Fruit fly (Drosophila melanogaster) whole organism, embryonic: ENCODE data around the gene AP-2alpha.
A peak's percentile ranks its signal among the peaks of the same experiment; 100 is the strongest.

Experiments used
- ATbp ChIP-seq: fragments of 200-800 bp; sonication (Bioruptor generic); optimal IDR thresholded peaks from 2 replicates; lab custom pipeline; 2017; ENCODE audit warnings: missing biosample characterization, mild to moderate bottlenecking, missing genetic modification characterization, missing genetic modification reagents
- Ada2b ChIP-seq: fragments of 200-800 bp; sonication (Bioruptor generic); IDR thresholded peaks from 2 replicates; pipeline ENCODE4 v1.3.6; 2022; ENCODE audit warnings: missing biosample characterization, missing genetic modification characterization
- CG10209 ChIP-seq: fragments of 200-800 bp; sonication (Bioruptor generic); optimal IDR thresholded peaks from 3 replicates; lab custom pipeline; 2017; ENCODE audit warnings: missing biosample characterization, mild to moderate bottlenecking, missing genetic modification characterization, missing genetic modification reagents
- CG10267 ChIP-seq: fragments of 200-800 bp; sonication (Bioruptor generic); optimal IDR thresholded peaks from 2 replicates; lab custom pipeline; 2018; ENCODE audit warnings: missing biosample characterization, mild to moderate bottlenecking, missing genetic modification characterization, moderate library complexity
- CG12299 ChIP-seq: fragments of 200-800 bp; sonication (Bioruptor generic); optimal IDR thresholded peaks from 2 replicates; lab custom pipeline; 2018; ENCODE audit warnings: missing biosample characterization, mild to moderate bottlenecking, missing genetic modification characterization
- CG13775 ChIP-seq: fragments of 200-800 bp; sonication (Bioruptor generic); optimal IDR thresholded peaks from 3 replicates; lab custom pipeline; 2017; ENCODE audit warnings: missing biosample characterization, mild to moderate bottlenecking, missing genetic modification characterization
- CG17568 ChIP-seq: fragments of 200-800 bp; sonication (Bioruptor generic); optimal IDR thresholded peaks from 2 replicates; lab custom pipeline; 2018; ENCODE audit warnings: missing biosample characterization, mild to moderate bottlenecking, missing genetic modification characterization, moderate library complexity
- CG17829 ChIP-seq: fragments of 200-800 bp; optimal IDR thresholded peaks from 2 replicates; lab custom pipeline; 2019; ENCODE audit warnings: missing biosample characterization, mild to moderate bottlenecking, missing genetic modification characterization, moderate library complexity
- CG1792 ChIP-seq: fragments of 200-800 bp; sonication (Bioruptor generic); optimal IDR thresholded peaks from 2 replicates; lab custom pipeline; 2016; ENCODE audit warnings: missing biosample characterization, missing genetic modification characterization
- CG18262 ChIP-seq: fragments of 200-800 bp; optimal IDR thresholded peaks from 3 replicates; lab custom pipeline; 2019; ENCODE audit warnings: missing biosample characterization, mild to moderate bottlenecking, missing genetic modification characterization, moderate library complexity
- CG18599 ChIP-seq: fragments of 200-800 bp; sonication (Bioruptor generic); optimal IDR thresholded peaks from 3 replicates; lab custom pipeline; 2017; ENCODE audit warnings: missing biosample characterization, missing genetic modification characterization, mild to moderate bottlenecking, moderate library complexity, missing genetic modification reagents
- CG2129 ChIP-seq: fragments of 200-800 bp; sonication (Bioruptor generic); IDR thresholded peaks from 2 replicates; pipeline ENCODE4 v1.3.6; 2022; ENCODE audit warnings: missing biosample characterization, missing genetic modification characterization; ENCODE audit not compliant: partially characterized antibody
- CG3726 ChIP-seq: fragments of 200-800 bp; sonication (Bioruptor generic); IDR thresholded peaks from 3 replicates; pipeline ENCODE4, ENCODE4 v1.3.6; 2022; ENCODE audit warnings: missing biosample characterization, missing genetic modification characterization
- CG4730 ChIP-seq: fragments of 200-800 bp; sonication (Bioruptor generic); IDR thresholded peaks from 2 replicates; pipeline ENCODE4 v1.3.6; 2022; ENCODE audit warnings: missing biosample characterization, missing genetic modification characterization
- CG6175 ChIP-seq: fragments of 200-800 bp; sonication (Bioruptor generic); IDR thresholded peaks from 3 replicates; pipeline ENCODE4 v1.3.6; 2022; ENCODE audit warnings: missing biosample characterization, missing genetic modification characterization
- CG7372 ChIP-seq: fragments of 200-800 bp; sonication (Bioruptor generic); IDR thresholded peaks from 2 replicates; pipeline ENCODE4 v1.3.6; 2022; ENCODE audit warnings: missing biosample characterization, missing genetic modification characterization
- CG8765 ChIP-seq: fragments of 200-800 bp; sonication (Bioruptor generic); IDR thresholded peaks from 2 replicates; pipeline ENCODE4 v1.3.6; 2022; ENCODE audit warnings: missing biosample characterization, missing genetic modification characterization
- Drgx ChIP-seq: fragments of 200-800 bp; sonication (Bioruptor generic); IDR thresholded peaks from 2 replicates; pipeline ENCODE4 v1.3.6; 2022; ENCODE audit warnings: missing biosample characterization, missing genetic modification characterization
- Eip74EF ChIP-seq, 2 experiments: fragments of 200-800 bp in 1 of 2; fragments of >200 bp in 1 of 2; sonication (Bioruptor generic) in 1 of 2; optimal IDR thresholded peaks; 2 replicates each; lab custom pipeline; 2017 to 2019; ENCODE audit warnings: missing biosample characterization in 2 of 2, missing genetic modification characterization in 2 of 2, mild to moderate bottlenecking in 1 of 2, moderate library complexity in 1 of 2
- Hr51 ChIP-seq, 2 experiments: fragments of 200-800 bp; sonication (Bioruptor generic); optimal IDR thresholded peaks; 2 replicates in 1 of 2; 3 replicates in 1 of 2; lab custom pipeline; 2016 to 2018; ENCODE audit warnings: missing biosample characterization in 2 of 2, missing genetic modification characterization in 2 of 2, mild to moderate bottlenecking in 1 of 2, moderate library complexity in 1 of 2
- Lim3 ChIP-seq: fragments of 200-800 bp; sonication (Bioruptor generic); IDR thresholded peaks from 2 replicates; pipeline ENCODE4 v1.3.6; 2022; ENCODE audit warnings: missing biosample characterization, missing genetic modification characterization
- Med ChIP-seq: fragments of 200-800 bp; sonication (Bioruptor generic); peaks from one replicate; lab custom pipeline; 2016; ENCODE audit warnings: missing biosample characterization, missing genetic modification characterization, mild to moderate bottlenecking, inconsistent platforms, moderate library complexity
- Rfx ChIP-seq: fragments of 200-800 bp; sonication (Bioruptor generic); IDR thresholded peaks from 2 replicates; pipeline ENCODE4 v1.3.6; 2022; ENCODE audit warnings: missing biosample characterization, missing genetic modification characterization
- Six4 ChIP-seq: fragments of 200-800 bp; sonication (Bioruptor generic); optimal IDR thresholded peaks from 2 replicates; lab custom pipeline; 2016; ENCODE audit warnings: missing biosample characterization, missing genetic modification characterization
- Xrp1 ChIP-seq: fragments of 200-800 bp; sonication (Bioruptor generic); IDR thresholded peaks from 2 replicates; pipeline ENCODE4 v1.3.6; 2022; ENCODE audit warnings: missing biosample characterization, missing genetic modification characterization
- abd-A ChIP-seq: fragments of 200-800 bp; sonication (Bioruptor generic); optimal IDR thresholded peaks from 3 replicates; lab custom pipeline; 2019; ENCODE audit warnings: missing biosample characterization, mild to moderate bottlenecking, missing genetic modification characterization, moderate library complexity
- ap ChIP-seq: fragments of 200-800 bp; sonication (Bioruptor generic); IDR thresholded peaks from 2 replicates; pipeline ENCODE4 v1.3.6; 2022; ENCODE audit warnings: missing biosample characterization, missing genetic modification characterization
- bsh ChIP-seq, 2 experiments: fragments of 200-800 bp; sonication (Bioruptor generic); optimal IDR thresholded peaks; 2 replicates each; lab custom pipeline; 2017 to 2018; ENCODE audit warnings: mild to moderate bottlenecking in 2 of 2, missing biosample characterization in 2 of 2, missing genetic modification characterization in 2 of 2, moderate library complexity in 1 of 2
- btn ChIP-seq: fragments of 200-800 bp; sonication (Bioruptor generic); optimal IDR thresholded peaks from 2 replicates; lab custom pipeline; 2016; ENCODE audit warnings: missing biosample characterization, missing genetic modification characterization
- corto ChIP-seq: fragments of 200-800 bp; sonication (Bioruptor generic); optimal IDR thresholded peaks from 2 replicates; lab custom pipeline; 2016; ENCODE audit warnings: missing biosample characterization, mild to moderate bottlenecking, missing genetic modification characterization, moderate library complexity
- crol ChIP-seq: fragments of 200-800 bp; sonication (Bioruptor generic); IDR thresholded peaks from 2 replicates; pipeline ENCODE4 v1.3.6; 2022; ENCODE audit warnings: missing biosample characterization, missing genetic modification characterization
- dmrt99B ChIP-seq: fragments of 200-800 bp; sonication (Bioruptor generic); optimal IDR thresholded peaks from 2 replicates; lab custom pipeline; 2018; ENCODE audit warnings: missing biosample characterization, mild to moderate bottlenecking, missing genetic modification characterization, moderate library complexity
- gcm2 ChIP-seq: fragments of 200-800 bp; sonication (Bioruptor generic); optimal IDR thresholded peaks from 2 replicates; lab custom pipeline; 2016; ENCODE audit warnings: missing biosample characterization, missing genetic modification characterization
- gem ChIP-seq: fragments of 200-800 bp; sonication (Bioruptor generic); optimal IDR thresholded peaks from 2 replicates; lab custom pipeline; 2019; ENCODE audit warnings: missing biosample characterization, mild to moderate bottlenecking, missing genetic modification characterization, moderate library complexity
- grau ChIP-seq: fragments of 200-800 bp; optimal IDR thresholded peaks from 3 replicates; lab custom pipeline; 2019; ENCODE audit warnings: missing biosample characterization, mild to moderate bottlenecking, missing genetic modification characterization, moderate library complexity
- grn ChIP-seq: fragments of 200-800 bp; sonication (Bioruptor generic); optimal IDR thresholded peaks from 3 replicates; lab custom pipeline; 2017; ENCODE audit warnings: missing biosample characterization, missing genetic modification characterization
- hkb ChIP-seq, 2 experiments: fragments of 200-800 bp in 1 of 2; fragments of >200 bp in 1 of 2; sonication (Bioruptor generic) in 1 of 2; IDR thresholded peaks in 1 of 2; optimal IDR thresholded peaks in 1 of 2; 2 replicates each; pipeline versions ENCODE4 v1.3.6 to Lab custom; 2017 to 2022; ENCODE audit warnings: missing biosample characterization in 1 of 2, missing genetic modification characterization in 1 of 2
- kay ChIP-seq: fragments of 200-800 bp; sonication (Bioruptor generic); optimal IDR thresholded peaks from 2 replicates; lab custom pipeline; 2016; ENCODE audit warnings: missing biosample characterization, missing genetic modification characterization
- lab ChIP-seq: fragments of 200-800 bp; sonication (Bioruptor generic); optimal IDR thresholded peaks from 3 replicates; lab custom pipeline; 2017; ENCODE audit warnings: missing biosample characterization, missing genetic modification characterization, mild to moderate bottlenecking, moderate library complexity, missing genetic modification reagents
- nerfin-2 ChIP-seq: fragments of 200-800 bp; sonication (Bioruptor generic); IDR thresholded peaks from 2 replicates; pipeline ENCODE4 v1.3.6; 2022; ENCODE audit warnings: missing biosample characterization, missing genetic modification characterization; ENCODE audit not compliant: partially characterized antibody
- onecut ChIP-seq: fragments of 200-800 bp; sonication (Bioruptor generic); IDR thresholded peaks from 2 replicates; pipeline ENCODE4 v1.3.6; 2022; ENCODE audit warnings: missing biosample characterization, missing genetic modification characterization
- row ChIP-seq: fragments of 200-800 bp; sonication (Bioruptor generic); IDR thresholded peaks from 3 replicates; pipeline ENCODE4 v1.3.6; 2022; ENCODE audit warnings: missing biosample characterization, missing genetic modification characterization
- sd ChIP-seq: fragments of 200-800 bp; sonication (Bioruptor generic); optimal IDR thresholded peaks from 3 replicates; lab custom pipeline; 2018; ENCODE audit warnings: missing biosample characterization, mild to moderate bottlenecking, missing genetic modification characterization, moderate library complexity
- sens ChIP-seq: fragments of 200-800 bp; sonication (Bioruptor generic); peaks from one replicate; lab custom pipeline; 2016; ENCODE audit warnings: missing biosample characterization, missing genetic modification characterization
- ssp ChIP-seq: fragments of 200-800 bp; sonication (Bioruptor generic); IDR thresholded peaks from 2 replicates; pipeline ENCODE4 v1.3.6; 2022; ENCODE audit warnings: missing biosample characterization, missing genetic modification characterization
- tll ChIP-seq, 2 experiments: fragments of 200-800 bp in 1 of 2; fragments of >200 bp in 1 of 2; sonication (Bioruptor generic) in 1 of 2; optimal IDR thresholded peaks; 2 replicates each; lab custom pipeline; 2017 to 2019; ENCODE audit warnings: missing biosample characterization in 2 of 2, missing genetic modification characterization in 2 of 2, mild to moderate bottlenecking in 1 of 2, moderate library complexity in 1 of 2
- trh ChIP-seq: fragments of 200-800 bp; sonication (Bioruptor generic); optimal IDR thresholded peaks from 2 replicates; lab custom pipeline; 2016; ENCODE audit warnings: missing biosample characterization, missing genetic modification characterization
- usp ChIP-seq: fragments of >200 bp; optimal IDR thresholded peaks from 2 replicates; lab custom pipeline; 2017; ENCODE audit warnings: missing biosample characterization, missing genetic modification characterization
- vvl ChIP-seq: fragments of 200-800 bp; sonication (Bioruptor generic); IDR thresholded peaks from 2 replicates; pipeline ENCODE4 v1.3.6; 2022; ENCODE audit warnings: missing biosample characterization, missing genetic modification characterization

Gene AP-2alpha

DNA sequence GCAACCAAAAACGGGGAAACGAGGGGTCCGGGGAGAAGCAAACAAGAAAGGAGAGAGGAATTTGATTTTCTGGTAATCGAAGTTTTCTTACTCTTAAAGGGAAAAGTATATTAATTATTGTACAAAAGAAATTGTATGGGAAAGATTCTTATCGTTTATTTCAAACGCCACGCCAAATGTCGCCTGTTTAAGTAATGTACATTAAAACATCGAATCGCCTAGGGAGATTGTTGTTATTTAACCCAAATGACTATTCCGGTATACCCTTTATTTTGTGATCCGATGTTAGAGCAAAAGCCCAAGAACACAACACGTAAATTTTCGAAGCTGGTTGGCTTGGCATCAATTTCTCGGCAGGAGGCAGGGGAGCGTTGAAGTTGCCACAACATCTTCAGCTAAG lies 24.8 kb upstream of the AP-2alpha start (continued):
- peak; percentile 22 for TF ChIP-seq CG17829 (tag; lab: Kevin White, UChicago)
- TF ChIP-seq lab (GFP tag; lab: Kevin White, UChicago), result no peak
- TF ChIP-seq bsh (GFP tag; optimal IDR thresholded peaks at IDR 0.05; lab: Kevin White, UChicago), result peak; percentile 34 to 65
- TF ChIP-seq Drgx (GFP tag; lab: Robert Waterston, UW), result peak; percentile 68
- TF ChIP-seq CG2129 (GFP tag; lab: Robert Waterston, UW), result no peak
- TF ChIP-seq gem (tag; lab: Kevin White, UChicago), result peak; percentile 29
- 0 out of 2 replicates have a peak, but pooled peaks have one; percentile 17 for TF ChIP-seq crol (GFP tag; lab: Robert Waterston, UW)
- TF ChIP-seq Hr51 (GFP tag; optimal IDR thresholded peaks at IDR 0.05; lab: Kevin White, UChicago), result no peak
- TF ChIP-seq CG7372 (GFP tag; lab: Robert Waterston, UW), result no peak
- TF ChIP-seq Med, result peak; percentile 46
- TF ChIP-seq row (GFP tag; lab: Robert Waterston, UW), result peak; percentile 12; the same call in 1 of the 3 replicates
- no peak for TF ChIP-seq Lim3 (GFP tag; lab: Robert Waterston, UW)
- no peak for TF ChIP-seq btn
- peak; percentile 43 for TF ChIP-seq corto (GFP tag; lab: Kevin White, UChicago)
- peak; percentile 55 for TF ChIP-seq CG18262 (tag; lab: Kevin White, UChicago)
- TF ChIP-seq Xrp1 (GFP tag; lab: Robert Waterston, UW), result peak; percentile 63
- TF ChIP-seq, all 482 proteins: peak for 29

DNA sequence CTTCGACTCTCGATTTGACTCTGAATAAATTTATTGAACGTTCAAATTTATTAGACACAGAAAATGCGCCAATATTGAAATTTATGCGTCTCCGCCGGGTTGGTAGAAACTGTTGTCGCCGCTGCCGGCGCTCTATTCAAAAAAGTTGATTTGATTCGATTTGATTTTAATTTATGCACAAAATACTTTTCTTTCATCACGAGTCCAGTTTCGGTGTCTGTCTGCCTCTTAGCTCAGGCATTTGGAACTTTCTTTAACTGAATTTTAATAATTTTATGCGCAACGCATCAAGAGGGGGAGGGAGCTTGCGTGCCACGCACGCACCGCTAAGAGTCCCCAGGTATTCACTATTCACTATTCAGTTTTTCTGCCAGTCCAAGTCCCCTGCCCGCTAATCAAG lies 22.9 kb upstream of the AP-2alpha start:
- TF ChIP-seq hkb (optimal IDR thresholded peaks at IDR 0.05; lab: Kevin White, UChicago), result peak; percentile 27
- TF ChIP-seq hkb (GFP tag; IDR thresholded peaks at IDR 0.05; lab: Robert Waterston, UW), result no peak
- no peak for TF ChIP-seq grau (tag; lab: Kevin White, UChicago)
- TF ChIP-seq CG10209, result no peak
- no peak for TF ChIP-seq CG18599 (GFP tag; lab: Kevin White, UChicago)
- no peak for TF ChIP-seq nerfin-2 (GFP tag; lab: Robert Waterston, UW)
- peak; percentile 41 for TF ChIP-seq abd-A (tag; lab: Kevin White, UChicago)
- no peak for TF ChIP-seq usp (GFP tag; lab: Kevin White, UChicago)
- TF ChIP-seq gcm2 (GFP tag; lab: Kevin White, UChicago), result no peak
- TF ChIP-seq CG8765 (GFP tag; lab: Robert Waterston, UW), result no peak
- TF ChIP-seq corto (GFP tag; lab: Kevin White, UChicago), result no peak
- TF ChIP-seq sd, result peak; percentile 41
- peak; percentile 40 for TF ChIP-seq sens
- TF ChIP-seq ssp (GFP tag; lab: Robert Waterston, UW), result no peak
- no peak for TF ChIP-seq Eip74EF (GFP tag; optimal IDR thresholded peaks at IDR 0.05; lab: Kevin White, UChicago)
- TF ChIP-seq CG10267 (tag; lab: Kevin White, UChicago), result no peak
- peak; percentile 80 for TF ChIP-seq vvl (GFP tag; lab: Robert Waterston, UW)
- TF ChIP-seq grn, result no peak
- no peak for TF ChIP-seq ap (GFP tag; lab: Robert Waterston, UW)
- TF ChIP-seq CG13775 (GFP tag; lab: Kevin White, UChicago), result no peak
- no peak for TF ChIP-seq CG1792
- TF ChIP-seq Ada2b (GFP tag; lab: Robert Waterston, UW), result no peak
- TF ChIP-seq kay, result no peak
- no peak for TF ChIP-seq CG17568 (GFP tag; lab: Kevin White, UChicago)
- TF ChIP-seq dmrt99B (tag; lab: Kevin White, UChicago), result no peak
- TF ChIP-seq onecut (GFP tag; lab: Robert Waterston, UW), result 0 out of 2 replicates have a peak, but pooled peaks have one; percentile 29
- no peak for TF ChIP-seq Six4 (GFP tag; lab: Kevin White, UChicago)
- TF ChIP-seq trh (GFP tag; lab: Kevin White, UChicago), result no peak
- TF ChIP-seq ATbp (GFP tag; lab: Kevin White, UChicago), result no peak
- TF ChIP-seq CG3726 (GFP tag; lab: Robert Waterston, UW), result no peak
- TF ChIP-seq CG4730, result no peak
- TF ChIP-seq CG6175 (GFP tag; lab: Robert Waterston, UW), result no peak
- no peak for TF ChIP-seq CG12299 (tag; lab: Kevin White, UChicago)
- TF ChIP-seq tll (GFP tag; optimal IDR thresholded peaks at IDR 0.05; lab: Kevin White, UChicago), result no peak
- no peak for TF ChIP-seq Rfx (GFP tag; lab: Robert Waterston, UW)
